Fruit fly (Drosophila melanogaster): ENCODE measurements around the gene CG4617.

CG4617 gene

DNA sequence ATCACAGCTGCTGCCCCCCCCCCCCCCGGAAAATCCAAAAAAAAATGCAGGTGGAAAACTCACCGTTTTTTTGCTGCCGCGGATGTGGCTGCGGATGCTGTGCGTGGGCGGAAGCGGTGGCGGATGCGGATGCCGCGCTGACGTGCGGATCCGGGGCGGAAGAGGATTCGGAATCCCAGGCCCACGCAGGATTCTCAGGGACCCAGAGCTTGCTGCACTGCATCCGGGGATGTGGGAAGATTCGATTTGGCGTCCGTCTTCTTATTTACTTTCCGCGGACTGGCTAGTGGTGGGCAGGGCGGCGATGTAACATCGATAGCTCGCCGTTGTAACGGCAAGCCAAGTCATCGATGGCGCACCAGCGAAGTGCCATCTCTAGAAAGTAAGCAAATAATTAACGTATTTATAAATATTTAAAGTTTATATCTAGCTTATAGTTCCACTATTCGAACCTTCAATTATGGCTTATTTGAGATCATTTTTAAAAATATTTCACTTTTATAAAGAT lies 2.2 kb downstream of the CG4617 start, which contains the start of gene CG4615 (continued):
- TF ChIP-seq usp (GFP tag; optimal IDR thresholded peaks at IDR 0.05) (no peak), Hmr (GFP tag; optimal IDR thresholded peaks at IDR 0.05) (no peak), Oli (tag; optimal IDR thresholded peaks at IDR 0.05) (no peak), Atf-2 (GFP tag; optimal IDR thresholded peaks at IDR 0.05) (no peak), crp (GFP tag; optimal IDR thresholded peaks at IDR 0.05) (no peak), CG7839 (tag; optimal IDR thresholded peaks at IDR 0.05) (no peak), gsb (GFP tag; IDR thresholded peaks at IDR 0.05) (no peak), gem (tag; optimal IDR thresholded peaks at IDR 0.05) (no peak), btn (GFP tag; optimal IDR thresholded peaks at IDR 0.05) (no peak), vvl (GFP tag; IDR thresholded peaks at IDR 0.05) (peak; percentile 30), Dek (tag; optimal IDR thresholded peaks at IDR 0.05) (no peak), CG18599 (GFP tag; optimal IDR thresholded peaks at IDR 0.05) (no peak), CG42726 (GFP tag; IDR thresholded peaks at IDR 0.05; ENCODE audit: partially characterized antibody) (peak; percentile 88), CG6254 (GFP tag; optimal IDR thresholded peaks at IDR 0.05) (no peak), Fer2 (tag; optimal IDR thresholded peaks at IDR 0.05) (no peak), al (GFP tag; IDR thresholded peaks at IDR 0.05) (peak; percentile 7; the same call in 1 of the 2 replicates), slou (GFP tag; optimal IDR thresholded peaks at IDR 0.05) (no peak), CG17912 (GFP tag; optimal IDR thresholded peaks at IDR 0.05) (no peak), CG13123 (GFP tag; optimal IDR thresholded peaks at IDR 0.05) (no peak), CG4282 (GFP tag; optimal IDR thresholded peaks at IDR 0.05) (no peak), CG3995 (GFP tag; optimal IDR thresholded peaks at IDR 0.05) (peak; percentile 74), maf-S (GFP tag; optimal IDR thresholded peaks at IDR 0.05) (no peak), CG10147 (GFP tag; optimal IDR thresholded peaks at IDR 0.05) (no peak), dpn (GFP tag; optimal IDR thresholded peaks at IDR 0.05) (no peak), CG2889 (GFP tag; IDR thresholded peaks at IDR 0.05) (no peak), Sox100B (GFP tag; optimal IDR thresholded peaks at IDR 0.05) (no peak), CG15696 (tag; optimal IDR thresholded peaks at IDR 0.05) (no peak), fd64A (GFP tag; optimal IDR thresholded peaks at IDR 0.05) (no peak), Ssrp (tag; optimal IDR thresholded peaks at IDR 0.05) (no peak), Asciz (GFP tag; optimal IDR thresholded peaks at IDR 0.05) (no peak), sim (GFP tag; IDR thresholded peaks at IDR 0.05) (no peak), H2.0 (GFP tag; IDR thresholded peaks at IDR 0.05) (no peak; the same call in 1 of the 2 replicates), CG16815 (GFP tag; optimal IDR thresholded peaks at IDR 0.05) (no peak), tin (GFP tag; optimal IDR thresholded peaks at IDR 0.05) (no peak), CG7271 (tag; optimal IDR thresholded peaks at IDR 0.05) (no peak), E2f2 (GFP tag; IDR thresholded peaks at IDR 0.05) (peak; percentile 59), dimm (GFP tag; IDR thresholded peaks at IDR 0.05) (no peak), CG4617 (GFP tag; optimal IDR thresholded peaks at IDR 0.05; ENCODE audit: borderline replicate concordance) (no peak), Rfx (GFP tag; IDR thresholded peaks at IDR 0.05) (peak; percentile 74), Blimp-1 (GFP tag; optimal IDR thresholded peaks at IDR 0.05) (no peak), otp (GFP tag; IDR thresholded peaks at IDR 0.05) (no peak), BtbVII (GFP tag; optimal IDR thresholded peaks at IDR 0.05) (no peak), CG7556 (GFP tag; optimal IDR thresholded peaks at IDR 0.05) (no peak), Opbp (GFP tag; IDR thresholded peaks at IDR 0.05; ENCODE audit: partially characterized antibody) (peak; percentile 92), luna (GFP tag; optimal IDR thresholded peaks at IDR 0.05) (no peak), Dip3 (GFP tag; optimal IDR thresholded peaks at IDR 0.05) (no peak), schlank (tag; optimal IDR thresholded peaks at IDR 0.05) (no peak), Awh (GFP tag; IDR thresholded peaks at IDR 0.05) (no peak), CG10979 (tag; optimal IDR thresholded peaks at IDR 0.05) (no peak), YL-1 (GFP tag; optimal IDR thresholded peaks at IDR 0.05) (peak; percentile 30), Ets65A (GFP tag) (peak; percentile 60)

Measured in whole organism, embryonic.